Worm (Caenorhabditis elegans): Measurements from ENCODE around the gene F21D5.9.

The F21D5.9 gene

DNA sequence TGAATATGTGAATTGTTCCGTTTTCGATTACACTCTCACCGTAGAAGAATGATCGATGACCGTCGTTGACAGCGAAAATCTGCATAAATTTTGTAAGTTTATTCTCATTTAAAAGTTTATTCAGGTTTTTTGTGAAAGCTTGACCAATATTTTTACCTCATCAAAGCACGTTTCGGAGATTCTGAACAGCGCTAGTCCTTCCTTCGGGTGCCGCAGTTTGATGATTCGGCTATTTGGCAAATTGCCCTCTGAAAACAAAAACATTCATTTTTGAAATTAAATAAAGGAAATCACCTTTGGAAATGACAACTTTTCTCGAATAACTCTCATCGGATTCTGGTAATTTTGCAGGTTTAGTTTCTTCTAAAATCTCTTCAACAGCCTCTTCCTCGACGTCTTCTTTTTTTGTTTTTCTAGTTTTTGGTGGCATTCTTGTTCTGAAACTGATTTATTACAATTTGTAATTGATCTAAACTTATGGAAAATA is 17.2 kb downstream of the F21D5.9 start, which contains the start of gene F21D5.6:
Gene F21D5.6, minus strand, starts transcription at position 437 of the 487 bp plus-strand sequence.
- TF ChIP-seq ama-1 (optimal IDR thresholded peaks at IDR 0.05), result peak; percentile 0
- TF ChIP-seq ztf-11 (tag; optimal IDR thresholded peaks at IDR 0.05), result no peak
- no peak for TF ChIP-seq egl-5 (tag; optimal IDR thresholded peaks at IDR 0.05)
- TF ChIP-seq nhr-43 (tag; optimal IDR thresholded peaks at IDR 0.05; ENCODE audit: poor library complexity, severe bottlenecking), result peak; percentile 25

DNA sequence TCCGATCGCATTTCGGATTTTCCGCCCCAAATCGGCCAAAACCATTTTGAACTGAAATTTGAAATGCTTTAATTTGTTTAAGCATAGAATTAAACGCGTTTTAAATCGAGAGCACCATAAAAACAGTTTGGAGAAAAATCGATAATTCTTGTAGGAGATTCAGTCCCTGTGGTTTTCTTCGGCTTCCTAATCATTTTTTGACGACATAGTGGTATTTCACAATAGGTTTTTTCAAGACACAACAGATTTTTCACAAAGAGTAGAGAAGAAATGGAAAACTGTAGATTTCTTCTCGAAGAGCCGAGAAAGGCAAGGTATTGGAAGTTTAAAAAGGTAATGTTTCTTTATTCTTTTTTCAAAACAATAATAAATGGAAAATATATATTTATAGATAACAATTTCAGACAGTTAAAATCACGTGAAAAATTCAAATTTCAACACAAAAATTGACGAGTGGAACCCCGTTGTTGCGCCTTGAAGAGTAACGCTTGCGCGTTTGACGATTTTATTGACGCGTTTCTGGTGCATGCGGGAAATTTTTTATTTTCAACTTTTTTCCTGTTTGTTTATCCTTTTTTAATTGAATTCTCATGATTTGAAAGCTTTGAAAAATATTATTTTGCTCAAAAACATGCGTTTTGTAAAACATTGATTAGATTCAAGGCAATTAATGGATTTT is 20.0 kb downstream of the F21D5.9 start, which contains the start of gene F21D5.7:
Gene F21D5.7, minus strand, starts transcription at position 51 of the 679 bp plus-strand sequence.
- no peak for TF ChIP-seq ztf-4 (tag; optimal IDR thresholded peaks at IDR 0.05)
- TF ChIP-seq aly-2 (tag; optimal IDR thresholded peaks at IDR 0.05), result no peak
- no peak for TF ChIP-seq daf-12 (tag; optimal IDR thresholded peaks at IDR 0.05)
- no peak for TF ChIP-seq ZK546.5 (tag; optimal IDR thresholded peaks at IDR 0.05)
- peak; percentile 77 for TF ChIP-seq snpc-4 (tag; optimal IDR thresholded peaks at IDR 0.05)
- no peak for TF ChIP-seq nhr-76 (tag; optimal IDR thresholded peaks at IDR 0.05)
- TF ChIP-seq nhr-12 (tag; optimal IDR thresholded peaks at IDR 0.05), result no peak
- TF ChIP-seq R02D3.7 (tag; optimal IDR thresholded peaks at IDR 0.05), result peak; percentile 23
- TF ChIP-seq mml-1 (tag; optimal IDR thresholded peaks at IDR 0.05), result no peak
- TF ChIP-seq lin-39 (tag; optimal IDR thresholded peaks at IDR 0.05), result peak; percentile 34
- TF ChIP-seq nhr-43 (tag; optimal IDR thresholded peaks at IDR 0.05; ENCODE audit: poor library complexity, severe bottlenecking), result peak; percentile 45
- no peak for TF ChIP-seq fos-1 (tag; optimal IDR thresholded peaks at IDR 0.05)
- TF ChIP-seq fkh-2 (tag; optimal IDR thresholded peaks at IDR 0.05), result no peak
- TF ChIP-seq nfya-1 (tag; optimal IDR thresholded peaks at IDR 0.05; ENCODE audit: insufficient read depth), result peak; percentile 84
- peak; percentile 59 for TF ChIP-seq pqm-1 (tag; optimal IDR thresholded peaks at IDR 0.05)
- no peak for TF ChIP-seq ceh-82 (tag; optimal IDR thresholded peaks at IDR 0.05)
- TF ChIP-seq eor-1 (tag; optimal IDR thresholded peaks at IDR 0.05), result no peak
- no peak for TF ChIP-seq nhr-23 (tag; optimal IDR thresholded peaks at IDR 0.05)
- TF ChIP-seq unc-62 (GFP tag; optimal IDR thresholded peaks at IDR 0.05), result no peak
- TF ChIP-seq mdl-1 (tag; optimal IDR thresholded peaks at IDR 0.05), result no peak
- no peak for TF ChIP-seq nhr-28 (tag; optimal IDR thresholded peaks at IDR 0.05)
- TF ChIP-seq fkh-10 (GFP tag; optimal IDR thresholded peaks at IDR 0.05), result no peak
- no peak for TF ChIP-seq ama-1 (optimal IDR thresholded peaks at IDR 0.05)
- peak; percentile 74 for TF ChIP-seq lin-15B (tag; optimal IDR thresholded peaks at IDR 0.05)
- no peak for TF ChIP-seq nhr-237 (tag; optimal IDR thresholded peaks at IDR 0.05)
- no peak for TF ChIP-seq unc-39 (tag; optimal IDR thresholded peaks at IDR 0.05)
- peak; percentile 10 for TF ChIP-seq skn-1 (tag; optimal IDR thresholded peaks at IDR 0.05)
- peak; percentile 49 for TF ChIP-seq egl-5 (tag; optimal IDR thresholded peaks at IDR 0.05)
- no peak for TF ChIP-seq sea-2 (GFP tag; optimal IDR thresholded peaks at IDR 0.05)
- peak; percentile 56 for TF ChIP-seq lsy-12 (tag; optimal IDR thresholded peaks at IDR 0.05)
- no peak for TF ChIP-seq zag-1 (tag; optimal IDR thresholded peaks at IDR 0.05)
- TF ChIP-seq elt-3 (tag; optimal IDR thresholded peaks at IDR 0.05), result no peak
- TF ChIP-seq nhr-25 (tag; optimal IDR thresholded peaks at IDR 0.05), result peak; percentile 37
- TF ChIP-seq ceh-9 (tag; optimal IDR thresholded peaks at IDR 0.05), result no peak
- no peak for TF ChIP-seq nhr-67 (tag; optimal IDR thresholded peaks at IDR 0.05)
- no peak for TF ChIP-seq tbx-2 (tag; optimal IDR thresholded peaks at IDR 0.05)
- TF ChIP-seq hmg-11 (tag; optimal IDR thresholded peaks at IDR 0.05), result peak; percentile 73
- peak; percentile 32 for TF ChIP-seq jun-1 (tag; optimal IDR thresholded peaks at IDR 0.05)
- no peak for TF ChIP-seq elt-1 (tag; optimal IDR thresholded peaks at IDR 0.05)
- TF ChIP-seq nhr-77 (tag; optimal IDR thresholded peaks at IDR 0.05), result no peak
- TF ChIP-seq nhr-11 (tag; optimal IDR thresholded peaks at IDR 0.05), result no peak
- TF ChIP-seq ztf-11 (tag; optimal IDR thresholded peaks at IDR 0.05), result no peak
- TF ChIP-seq ceh-28 (tag; optimal IDR thresholded peaks at IDR 0.05), result peak; percentile 2
- no peak for TF ChIP-seq ceh-16 (tag; optimal IDR thresholded peaks at IDR 0.05)
- TF ChIP-seq egl-27 (tag; optimal IDR thresholded peaks at IDR 0.05), result peak; percentile 9
- TF ChIP-seq pha-4 (tag; optimal IDR thresholded peaks at IDR 0.05), result peak; percentile 90
- TF ChIP-seq elt-2 (tag; optimal IDR thresholded peaks at IDR 0.05), result peak; percentile 73
